Fruit fly (Drosophila melanogaster): Measurements from ENCODE around the gene CG8958.

- TF ChIP-seq CG9948 (tag; optimal IDR thresholded peaks at IDR 0.05) (no peak), CG34367 (tag; optimal IDR thresholded peaks at IDR 0.05) (no peak), Snoo (tag; optimal IDR thresholded peaks at IDR 0.05) (no peak), CG12605 (GFP tag; IDR thresholded peaks at IDR 0.05) (peak; percentile 39; the same call in 1 of the 2 replicates), CG8159 (tag; optimal IDR thresholded peaks at IDR 0.05) (no peak), CG17806 (tag; optimal IDR thresholded peaks at IDR 0.05) (no peak), Pif1B (GFP tag; optimal IDR thresholded peaks at IDR 0.05) (no peak), CG32121 (GFP tag; IDR thresholded peaks at IDR 0.05) (0 out of 2 replicates have a peak, but pooled peaks have one; percentile 12), CG15710 (tag; optimal IDR thresholded peaks at IDR 0.05) (no peak), EcR (GFP tag; optimal IDR thresholded peaks at IDR 0.05) (no peak)
These were observed 6.3 kb downstream of the CG8958 start for dm6 chrX:16089012-16089963.

Measured in whole organism, pupa.